Worm (Caenorhabditis elegans) whole organism, young adult: Measurements from ENCODE around the gene R01H2.1.

ENCODE experiments used
- B0019.2 ChIP-seq: fragments of 200-800 bp; sonication (Bioruptor generic); conservative IDR thresholded peaks from 2 replicates; pipeline ENCODE4 v1.3.6; 2022; ENCODE audit warnings: missing genetic modification reagents, missing genetic modification characterization, missing compliant biosample characterization
- F33H1.4 ChIP-seq: fragments of 200-800 bp; sonication (Bioruptor generic); IDR thresholded peaks from 2 replicates; pipeline ENCODE4 v1.3.6; 2022; ENCODE audit warnings: missing genetic modification reagents, missing genetic modification characterization, missing compliant biosample characterization
- F39B2.1 ChIP-seq: fragments of 200-800 bp; sonication (Bioruptor generic); IDR thresholded peaks from 2 replicates; pipeline ENCODE4 v1.3.6; 2022; ENCODE audit warnings: missing genetic modification reagents, missing genetic modification characterization, missing compliant biosample characterization
- F49E8.2 ChIP-seq: sonication (generic microtip); optimal IDR thresholded peaks from 3 replicates; lab custom pipeline; 2017; ENCODE audit warnings: missing genetic modification characterization, mild to moderate bottlenecking, missing compliant biosample characterization, antibody characterized with exemption, moderate library complexity; ENCODE audit not compliant: insufficient read depth
- F55B11.4 ChIP-seq: sonication (generic microtip); optimal IDR thresholded peaks from 2 replicates; lab custom pipeline; 2016; ENCODE audit warnings: missing compliant biosample characterization, missing genetic modification characterization, borderline replicate concordance; ENCODE audit not compliant: insufficient read depth
- F57A8.1 ChIP-seq: fragments of 200-800 bp; sonication (Bioruptor generic); optimal IDR thresholded peaks from 2 replicates; lab custom pipeline; 2018; ENCODE audit warnings: mild to moderate bottlenecking, missing genetic modification characterization, moderate library complexity, missing compliant biosample characterization
- K11D2.4 ChIP-seq: fragments of 200-800 bp; sonication (Bioruptor generic); IDR thresholded peaks from 2 replicates; pipeline ENCODE4 v1.3.6; 2022; ENCODE audit warnings: missing genetic modification reagents, missing genetic modification characterization, missing compliant biosample characterization
- Y53F4B.3 ChIP-seq: fragments of 200-800 bp; sonication (Bioruptor generic); IDR thresholded peaks from 2 replicates; pipeline ENCODE4 v1.3.6; 2022; ENCODE audit warnings: missing genetic modification reagents, missing genetic modification characterization, missing compliant biosample characterization
- Y56A3A.18 ChIP-seq: fragments of 200-800 bp; sonication (Bioruptor generic); IDR thresholded peaks from 2 replicates; pipeline ENCODE4 v1.3.6; 2022; ENCODE audit warnings: missing genetic modification reagents, missing genetic modification characterization, missing compliant biosample characterization
- Y67H2A.10 ChIP-seq: fragments of 200-800 bp; sonication (Bioruptor generic); conservative IDR thresholded peaks from 2 replicates; pipeline ENCODE4 v1.3.6; 2022; ENCODE audit warnings: missing genetic modification reagents, missing genetic modification characterization, missing compliant biosample characterization
- Y79H2A.3 ChIP-seq: fragments of 200-800 bp; sonication (Bioruptor generic); conservative IDR thresholded peaks from 2 replicates; pipeline ENCODE4 v1.3.6; 2022; ENCODE audit warnings: missing genetic modification reagents, missing genetic modification characterization, missing compliant biosample characterization
- Y95B8A.8 ChIP-seq: fragments of 200-800 bp; sonication (Bioruptor generic); IDR thresholded peaks from 2 replicates; pipeline ENCODE4 v1.3.6; 2022; ENCODE audit warnings: missing genetic modification reagents, missing genetic modification characterization, missing compliant biosample characterization
- ZK185.1 ChIP-seq: sonication (generic microtip); optimal IDR thresholded peaks from 2 replicates; lab custom pipeline; 2016; ENCODE audit warnings: mild to moderate bottlenecking, missing genetic modification characterization, missing compliant biosample characterization; ENCODE audit not compliant: poor library complexity, severe bottlenecking
- akir-1 ChIP-seq: fragments of 200-800 bp; sonication (Bioruptor generic); optimal IDR thresholded peaks from 2 replicates; lab custom pipeline; 2018; ENCODE audit warnings: mild to moderate bottlenecking, missing genetic modification characterization, moderate library complexity, missing compliant biosample characterization
- athp-1 ChIP-seq: sonication (generic microtip); optimal IDR thresholded peaks from 2 replicates; lab custom pipeline; 2017; ENCODE audit warnings: mild to moderate bottlenecking, missing genetic modification characterization, missing compliant biosample characterization
- attf-3 ChIP-seq: fragments of 200-800 bp; sonication (Bioruptor generic); conservative IDR thresholded peaks from 2 replicates; pipeline ENCODE4 v1.3.6; 2022; ENCODE audit warnings: missing genetic modification reagents, missing genetic modification characterization, missing compliant biosample characterization
- ceh-27 ChIP-seq: fragments of 200-800 bp; sonication (Bioruptor generic); optimal IDR thresholded peaks from 2 replicates; lab custom pipeline; 2018; ENCODE audit warnings: mild to moderate bottlenecking, missing genetic modification characterization, moderate library complexity, missing compliant biosample characterization
- dpl-1 ChIP-seq: fragments of 150-350 bp; optimal IDR thresholded peaks from 2 replicates; lab custom pipeline; 2014; ENCODE audit warnings: missing biosample characterization, missing genetic modification reagents, missing genetic modification characterization
- efl-1 ChIP-seq: fragments of 150-350 bp; optimal IDR thresholded peaks from 2 replicates; lab custom pipeline; 2014; ENCODE audit warnings: missing biosample characterization, missing genetic modification reagents, missing genetic modification characterization
- egl-18 ChIP-seq: fragments of 200-800 bp; sonication (Bioruptor generic); IDR thresholded peaks from 2 replicates; pipeline ENCODE4 v1.3.6; 2022; ENCODE audit warnings: missing genetic modification reagents, missing genetic modification characterization, missing compliant biosample characterization
- egrh-3 ChIP-seq: fragments of 200-800 bp; sonication (Bioruptor generic); IDR thresholded peaks from 2 replicates; pipeline ENCODE4 v1.3.6; 2022; ENCODE audit warnings: missing genetic modification reagents, missing genetic modification characterization, missing compliant biosample characterization
- ekl-4 ChIP-seq: fragments of 200-800 bp; sonication (Bioruptor generic); IDR thresholded peaks from 2 replicates; pipeline ENCODE4 v1.3.6; 2022; ENCODE audit warnings: missing genetic modification reagents, missing genetic modification characterization, missing compliant biosample characterization
- gei-17 ChIP-seq: fragments of 200-800 bp; sonication (Bioruptor generic); optimal IDR thresholded peaks from 2 replicates; lab custom pipeline; 2018; ENCODE audit warnings: mild to moderate bottlenecking, missing genetic modification characterization, missing compliant biosample characterization
- hlh-26 ChIP-seq: fragments of 200-800 bp; sonication (Bioruptor generic); conservative IDR thresholded peaks from 2 replicates; pipeline ENCODE4 v1.3.6; 2022; ENCODE audit warnings: missing genetic modification reagents, missing genetic modification characterization, missing compliant biosample characterization
- hmg-1.2 ChIP-seq: fragments of 200-800 bp; sonication (Bioruptor generic); IDR thresholded peaks from 2 replicates; pipeline ENCODE4 v1.3.6; 2022; ENCODE audit warnings: missing genetic modification reagents, missing genetic modification characterization, missing compliant biosample characterization
- lin-26 ChIP-seq: fragments of 200-800 bp; sonication (Bioruptor generic); IDR thresholded peaks from 2 replicates; pipeline ENCODE4 v1.3.6; 2022; ENCODE audit warnings: missing genetic modification reagents, missing genetic modification characterization, missing compliant biosample characterization
- madf-6 ChIP-seq: fragments of 200-800 bp; sonication (Bioruptor generic); IDR thresholded peaks from 2 replicates; pipeline ENCODE4 v1.3.6; 2022; ENCODE audit warnings: missing genetic modification reagents, missing genetic modification characterization, missing compliant biosample characterization
- mcd-1 ChIP-seq: fragments of 200-800 bp; sonication (Bioruptor generic); IDR thresholded peaks from 2 replicates; pipeline ENCODE4 v1.3.6; 2022; ENCODE audit warnings: missing genetic modification reagents, missing genetic modification characterization, missing compliant biosample characterization
- nfya-2 ChIP-seq: fragments of 200-800 bp; sonication (Bioruptor generic); IDR thresholded peaks from 2 replicates; pipeline ENCODE4 v1.3.6; 2022; ENCODE audit warnings: missing genetic modification reagents, missing genetic modification characterization, missing compliant biosample characterization
- nhr-120 ChIP-seq: fragments of 200-800 bp; sonication (Bioruptor generic); IDR thresholded peaks from 2 replicates; pipeline ENCODE4 v1.3.6; 2022; ENCODE audit warnings: missing genetic modification characterization, missing compliant biosample characterization
- nhr-179 ChIP-seq: sonication (generic microtip); optimal IDR thresholded peaks from 2 replicates; lab custom pipeline; 2016; ENCODE audit warnings: mild to moderate bottlenecking, missing genetic modification characterization, missing compliant biosample characterization
- nhr-27 ChIP-seq: fragments of 200-800 bp; sonication (Bioruptor generic); optimal IDR thresholded peaks from 2 replicates; lab custom pipeline; 2018; ENCODE audit warnings: mild to moderate bottlenecking, missing genetic modification characterization, moderate library complexity, missing compliant biosample characterization
- nhr-80 ChIP-seq: sonication (generic microtip); optimal IDR thresholded peaks from 2 replicates; lab custom pipeline; 2016; ENCODE audit warnings: missing genetic modification characterization, missing compliant biosample characterization
- rec-8 ChIP-seq, 2 experiments: sonication (generic microtip); optimal IDR thresholded peaks; 2 replicates each; lab custom pipeline; 2016; ENCODE audit warnings: mild to moderate bottlenecking in 2 of 2, missing genetic modification characterization in 2 of 2, missing genetic modification reagents in 2 of 2, missing genotype in 2 of 2, missing biosample characterization in 1 of 2, missing compliant biosample characterization in 1 of 2, moderate library complexity in 1 of 2
- snpc-1.1 ChIP-seq: sonication (generic microtip); optimal IDR thresholded peaks from 2 replicates; lab custom pipeline; 2017; ENCODE audit warnings: missing genetic modification characterization, mild to moderate bottlenecking, missing compliant biosample characterization, antibody characterized with exemption, moderate library complexity, missing genotype, missing genetic modification reagents; ENCODE audit not compliant: insufficient read depth
- tbp1 ChIP-seq: fragments of 200-800 bp; sonication (Bioruptor generic); optimal IDR thresholded peaks from 2 replicates; lab custom pipeline; 2018; ENCODE audit warnings: mild to moderate bottlenecking, missing genetic modification characterization, missing compliant biosample characterization
- tlf-1 ChIP-seq: fragments of 200-800 bp; sonication (Bioruptor generic); optimal IDR thresholded peaks from 2 replicates; lab custom pipeline; 2018; ENCODE audit warnings: mild to moderate bottlenecking, missing genetic modification characterization, missing compliant biosample characterization
- unc-130 ChIP-seq: sonication (generic microtip); optimal IDR thresholded peaks from 2 replicates; lab custom pipeline; 2016; ENCODE audit warnings: missing genetic modification reagents, missing genetic modification characterization, missing compliant biosample characterization
- xnd-1 ChIP-seq: sonication (generic microtip); optimal IDR thresholded peaks from 2 replicates; lab custom pipeline; 2016; ENCODE audit warnings: missing genotype, missing genetic modification reagents, missing genetic modification characterization, missing compliant biosample characterization
- zim-3 ChIP-seq: sonication (generic microtip); optimal IDR thresholded peaks from 2 replicates; lab custom pipeline; 2017; ENCODE audit warnings: mild to moderate bottlenecking, missing genetic modification characterization, moderate library complexity, missing compliant biosample characterization
- ztf-28 ChIP-seq: fragments of 200-800 bp; sonication (Bioruptor generic); IDR thresholded peaks from 2 replicates; pipeline ENCODE4 v1.3.6; 2022; ENCODE audit warnings: missing genetic modification reagents, missing genetic modification characterization, missing compliant biosample characterization
- ztf-6 ChIP-seq: fragments of 200-800 bp; sonication (Bioruptor generic); IDR thresholded peaks from 2 replicates; pipeline ENCODE4 v1.3.6; 2022; ENCODE audit warnings: missing genetic modification reagents, missing genetic modification characterization, missing compliant biosample characterization

Gene R01H2.1

ce11 chrIII:7034252-7035223 is 28.1 kb upstream of the R01H2.1 start:
- TF ChIP-seq madf-6 (GFP tag; lab: Robert Waterston, UW) = peak; percentile 30; the same call in 1 of the 2 replicates
- no peak for TF ChIP-seq xnd-1 (tag; lab: Kevin White, UChicago)
- peak; percentile 59 for TF ChIP-seq hmg-1.2 (GFP tag; lab: Robert Waterston, UW)
- no peak for TF ChIP-seq attf-3
- TF ChIP-seq Y53F4B.3 (GFP tag; lab: Robert Waterston, UW) = no peak
- TF ChIP-seq B0019.2 (GFP tag; lab: Robert Waterston, UW) = no peak
- TF ChIP-seq Y95B8A.8 (GFP tag; lab: Robert Waterston, UW) = no peak
- no peak for TF ChIP-seq nhr-120 (GFP tag; lab: Robert Waterston, UW)
- 0 out of 2 replicates have a peak, but pooled peaks have one; percentile 9 for TF ChIP-seq F33H1.4 (GFP tag; lab: Robert Waterston, UW)
- no peak for TF ChIP-seq Y79H2A.3 (GFP tag; lab: Robert Waterston, UW)
- peak; percentile 40 for TF ChIP-seq efl-1 (GFP tag; lab: Kevin White, UChicago)
- no peak for TF ChIP-seq ZK185.1 (tag; lab: Kevin White, UChicago)
- TF ChIP-seq dpl-1 = peak; percentile 5

ce11 chrIII:7045643-7046042 is 17.0 kb upstream of the R01H2.1 start, which contains the start of gene R01H2.7:
Gene R01H2.7 (minus strand): TSS chrIII:7045743.
- TF ChIP-seq unc-130 (no peak), gei-17 (GFP tag; lab: Kevin White, UChicago) (no peak), F55B11.4 (tag; lab: Kevin White, UChicago) (no peak), Y79H2A.3 (GFP tag; lab: Robert Waterston, UW) (no peak), ztf-28 (GFP tag; lab: Robert Waterston, UW) (no peak), F57A8.1 (GFP tag; lab: Kevin White, UChicago) (no peak), zim-3 (tag; lab: Kevin White, UChicago) (no peak), egrh-3 (GFP tag; lab: Robert Waterston, UW) (no peak), F49E8.2 (tag; lab: Kevin White, UChicago) (no peak), tlf-1 (GFP tag; lab: Kevin White, UChicago) (no peak), nhr-80 (tag; lab: Kevin White, UChicago) (no peak), ztf-6 (GFP tag; lab: Robert Waterston, UW) (no peak), ekl-4 (GFP tag; lab: Robert Waterston, UW) (no peak), hlh-26 (GFP tag; lab: Robert Waterston, UW) (no peak), Y56A3A.18 (GFP tag; lab: Robert Waterston, UW) (no peak), nhr-27 (tag; lab: Kevin White, UChicago) (no peak), mcd-1 (GFP tag; lab: Robert Waterston, UW) (no peak)

- TF ChIP-seq nhr-179 (tag; lab: Kevin White, UChicago) = no peak
- TF ChIP-seq tbp1 = no peak
- TF ChIP-seq B0019.2 (GFP tag; lab: Robert Waterston, UW) = no peak
- TF ChIP-seq nfya-2 (GFP tag; lab: Robert Waterston, UW) = no peak
- no peak for TF ChIP-seq ceh-27 (GFP tag; lab: Kevin White, UChicago)
- TF ChIP-seq nhr-120 (GFP tag; lab: Robert Waterston, UW) = no peak
- TF ChIP-seq unc-130 = no peak
- no peak for TF ChIP-seq athp-1 (tag; lab: Kevin White, UChicago)
- TF ChIP-seq Y67H2A.10 (GFP tag; lab: Robert Waterston, UW) = no peak
- no peak for TF ChIP-seq attf-3
- no peak for TF ChIP-seq akir-1 (GFP tag; lab: Kevin White, UChicago)
- no peak for TF ChIP-seq K11D2.4
- TF ChIP-seq rec-8 (tag; optimal IDR thresholded peaks at IDR 0.05; lab: Kevin White, UChicago) = no peak
- no peak for TF ChIP-seq madf-6 (GFP tag; lab: Robert Waterston, UW)
- TF ChIP-seq snpc-1.1 = no peak
- no peak for TF ChIP-seq egl-18 (GFP tag; lab: Robert Waterston, UW)
- no peak for TF ChIP-seq lin-26
- no peak for TF ChIP-seq F39B2.1 (GFP tag; lab: Robert Waterston, UW)
- no peak for TF ChIP-seq ztf-28 (GFP tag; lab: Robert Waterston, UW)
Measured at ce11 chrIII:7056241-7056640, 6.4 kb upstream of the R01H2.1 start, which contains the start of gene R01H2.2. Gene R01H2.2 (plus strand): TSS chrIII:7056541.
